Worm (Caenorhabditis elegans) whole organism, L1 larva: ENCODE results near the gene srh-234.

ENCODE experiments used
- elt-2 ChIP-seq: sonication (generic microtip); optimal IDR thresholded peaks from 2 replicates; lab custom pipeline; 2016; ENCODE audit warnings: missing genetic modification characterization, mild to moderate bottlenecking, inconsistent platforms, missing compliant biosample characterization, missing genetic modification reagents
- pqm-1 ChIP-seq: sonication (generic microtip); optimal IDR thresholded peaks from 3 replicates; lab custom pipeline; 2017; ENCODE audit warnings: missing biosample characterization, missing genetic modification characterization

- TF ChIP-seq pqm-1 (tag; lab: Kevin White, UChicago) = no peak
- TF ChIP-seq elt-2 (tag; lab: Kevin White, UChicago) = no peak
Measured at ce11 chrV:7689888-7690287, 38.2 kb upstream of the srh-234 start, which contains the start of gene C12D5.9.
